Worm (Caenorhabditis elegans) whole organism, mixed stage, embryonic: ENCODE data around the gene C12D8.20.

Experiments
- M03D4.4 ChIP-seq: sonication (generic microtip); optimal IDR thresholded peaks from 2 replicates; lab custom pipeline; 2017; ENCODE audit warnings: mild to moderate bottlenecking, missing genetic modification characterization, missing compliant biosample characterization
- bed-3 ChIP-seq: fragments of 200-800 bp; sonication (Bioruptor generic); optimal IDR thresholded peaks from 3 replicates; lab custom pipeline; 2018; ENCODE audit warnings: mild to moderate bottlenecking, missing genetic modification characterization, moderate library complexity, missing compliant biosample characterization
- blmp-1 ChIP-seq: fragments of 150-350 bp; optimal IDR thresholded peaks from 2 replicates; lab custom pipeline; 2014; ENCODE audit warnings: missing biosample characterization, missing genetic modification characterization
- ceh-39 ChIP-seq: fragments of 150-350 bp; optimal IDR thresholded peaks from 2 replicates; lab custom pipeline; 2014; ENCODE audit warnings: missing biosample characterization, missing genetic modification characterization
- ceh-43 ChIP-seq: fragments of 200-800 bp; sonication (Bioruptor generic); optimal IDR thresholded peaks from 2 replicates; lab custom pipeline; 2018; ENCODE audit warnings: mild to moderate bottlenecking, missing genetic modification characterization, moderate library complexity, missing compliant biosample characterization
- ceh-83 ChIP-seq: fragments of 200-800 bp; sonication (Bioruptor generic); optimal IDR thresholded peaks from 2 replicates; lab custom pipeline; 2018; ENCODE audit warnings: mild to moderate bottlenecking, missing genetic modification characterization, missing compliant biosample characterization
- ces-1 ChIP-seq: fragments of 150-350 bp; optimal IDR thresholded peaks from 2 replicates; lab custom pipeline; 2014; ENCODE audit warnings: missing biosample characterization, missing genetic modification reagents, missing genetic modification characterization
- cnd-1 ChIP-seq: fragments of 200-800 bp; sonication (Bioruptor generic); optimal IDR thresholded peaks from 2 replicates; lab custom pipeline; 2018; ENCODE audit warnings: mild to moderate bottlenecking, missing genetic modification characterization, missing compliant biosample characterization
- drap-1 ChIP-seq: fragments of 200-800 bp; sonication (Bioruptor generic); optimal IDR thresholded peaks from 3 replicates; lab custom pipeline; 2018; ENCODE audit warnings: mild to moderate bottlenecking, missing genetic modification characterization, missing compliant biosample characterization
- elt-1 ChIP-seq: sonication (generic microtip); optimal IDR thresholded peaks from 2 replicates; lab custom pipeline; 2017; ENCODE audit warnings: missing genetic modification characterization, mild to moderate bottlenecking, missing compliant biosample characterization, antibody characterized with exemption, moderate library complexity, borderline replicate concordance; ENCODE audit not compliant: insufficient read depth
- elt-3 ChIP-seq: fragments of 150-350 bp; optimal IDR thresholded peaks from 2 replicates; lab custom pipeline; 2014; ENCODE audit warnings: missing biosample characterization, missing genetic modification characterization
- flh-1 ChIP-seq: fragments of 200-800 bp; sonication (Bioruptor generic); optimal IDR thresholded peaks from 2 replicates; lab custom pipeline; 2018; ENCODE audit warnings: mild to moderate bottlenecking, missing genetic modification characterization, moderate library complexity, missing compliant biosample characterization
- ham-2 ChIP-seq: fragments of 200-800 bp; sonication (Bioruptor generic); optimal IDR thresholded peaks from 2 replicates; lab custom pipeline; 2018; ENCODE audit warnings: mild to moderate bottlenecking, missing genetic modification characterization, missing compliant biosample characterization
- hlh-1 ChIP-seq: fragments of 150-350 bp; optimal IDR thresholded peaks from 2 replicates; lab custom pipeline; 2014; ENCODE audit warnings: missing biosample characterization, missing genetic modification reagents, missing genetic modification characterization
- lin-13 ChIP-seq: fragments of 150-350 bp; optimal IDR thresholded peaks from 2 replicates; lab custom pipeline; 2014; ENCODE audit warnings: missing biosample characterization, missing genetic modification characterization
- lin-32 ChIP-seq: fragments of 200-800 bp; sonication (Bioruptor generic); optimal IDR thresholded peaks from 2 replicates; lab custom pipeline; 2018; ENCODE audit warnings: mild to moderate bottlenecking, missing genetic modification characterization, missing compliant biosample characterization
- lsy-2 ChIP-seq: fragments of 150-350 bp; optimal IDR thresholded peaks from 2 replicates; lab custom pipeline; 2014; ENCODE audit warnings: missing biosample characterization, missing genetic modification characterization
- mab-5 ChIP-seq: fragments of 150-350 bp; optimal IDR thresholded peaks from 2 replicates; lab custom pipeline; 2014; ENCODE audit warnings: missing biosample characterization, missing genetic modification characterization
- mep-1 ChIP-seq: fragments of 150-350 bp; optimal IDR thresholded peaks from 2 replicates; lab custom pipeline; 2017; ENCODE audit warnings: missing biosample characterization, missing genetic modification reagents, missing genetic modification characterization, inconsistent platforms
- nhr-12 ChIP-seq: fragments of 150-350 bp; optimal IDR thresholded peaks from 2 replicates; lab custom pipeline; 2014; ENCODE audit warnings: missing biosample characterization, missing genetic modification characterization
- nhr-2 ChIP-seq: fragments of 150-350 bp; optimal IDR thresholded peaks from 2 replicates; lab custom pipeline; 2014; ENCODE audit warnings: missing biosample characterization, missing genetic modification characterization
- nhr-237 ChIP-seq: fragments of 150-350 bp; optimal IDR thresholded peaks from 2 replicates; lab custom pipeline; 2014; ENCODE audit warnings: missing biosample characterization, missing genetic modification characterization
- nhr-28 ChIP-seq: fragments of 150-350 bp; optimal IDR thresholded peaks from 2 replicates; lab custom pipeline; 2014; ENCODE audit warnings: missing biosample characterization, missing genetic modification characterization
- nhr-76 ChIP-seq: sonication (generic microtip); optimal IDR thresholded peaks from 2 replicates; lab custom pipeline; 2017; ENCODE audit warnings: missing biosample characterization, missing genetic modification characterization
- pha-4 ChIP-seq: fragments of 150-350 bp; optimal IDR thresholded peaks from 2 replicates; lab custom pipeline; 2018; ENCODE audit warnings: missing biosample characterization, missing genetic modification reagents, missing genetic modification characterization
- sem-2 ChIP-seq: fragments of 200-800 bp; sonication (Bioruptor generic); optimal IDR thresholded peaks from 2 replicates; lab custom pipeline; 2018; ENCODE audit warnings: mild to moderate bottlenecking, missing genetic modification characterization, missing compliant biosample characterization
- snpc-4 ChIP-seq: fragments of 150-350 bp; optimal IDR thresholded peaks from 2 replicates; lab custom pipeline; 2014; ENCODE audit warnings: missing biosample characterization, missing genetic modification characterization
- sptf-1 ChIP-seq: sonication (generic microtip); optimal IDR thresholded peaks from 2 replicates; lab custom pipeline; 2017; ENCODE audit warnings: mild to moderate bottlenecking, missing genetic modification characterization, moderate library complexity, missing compliant biosample characterization
- tbx-8 ChIP-seq: fragments of 200-800 bp; sonication (Bioruptor generic); optimal IDR thresholded peaks from 2 replicates; lab custom pipeline; 2018; ENCODE audit warnings: mild to moderate bottlenecking, missing genetic modification characterization, moderate library complexity, missing compliant biosample characterization
- unc-120 ChIP-seq: sonication (generic microtip); optimal IDR thresholded peaks from 2 replicates; lab custom pipeline; 2017; ENCODE audit warnings: missing genetic modification characterization, missing compliant biosample characterization; ENCODE audit not compliant: poor library complexity, severe bottlenecking
- unc-39 ChIP-seq: fragments of 150-350 bp; optimal IDR thresholded peaks from 2 replicates; lab custom pipeline; 2014; ENCODE audit warnings: missing biosample characterization, missing genetic modification characterization
- unc-62 ChIP-seq: fragments of 150-350 bp; optimal IDR thresholded peaks from 2 replicates; lab custom pipeline; 2014; ENCODE audit warnings: missing biosample characterization, missing genetic modification reagents, missing genetic modification characterization
- zip-8 ChIP-seq: fragments of 150-350 bp; optimal IDR thresholded peaks from 2 replicates; lab custom pipeline; 2014; ENCODE audit warnings: missing biosample characterization, missing genetic modification characterization
- ztf-11 ChIP-seq: fragments of 150-350 bp; optimal IDR thresholded peaks from 2 replicates; lab custom pipeline; 2014; ENCODE audit warnings: missing biosample characterization, missing genetic modification characterization

The C12D8.20 gene

ce11 chrV:10190081-10190556 lies 32.0 kb upstream of the C12D8.20 start, which contains the start of gene ZK856.5:
Gene ZK856.5 (minus strand): TSS chrV:10190131.
- TF ChIP-seq bed-3 (GFP tag; lab: Kevin White, UChicago) (no peak), lin-32 (no peak), elt-3 (no peak), cnd-1 (no peak), elt-1 (tag; lab: Kevin White, UChicago) (no peak), ceh-43 (GFP tag; lab: Kevin White, UChicago) (no peak), tbx-8 (no peak), zip-8 (tag; lab: Kevin White, UChicago) (no peak), nhr-237 (tag; lab: Kevin White, UChicago) (no peak), mep-1 (tag; lab: Kevin White, UChicago) (no peak), lin-13 (tag; lab: Kevin White, UChicago) (no peak), nhr-76 (no peak), nhr-28 (tag; lab: Kevin White, UChicago) (no peak), ham-2 (no peak), unc-120 (tag; lab: Kevin White, UChicago) (no peak), unc-39 (tag; lab: Kevin White, UChicago) (no peak), nhr-2 (no peak), hlh-1 (tag; lab: Kevin White, UChicago) (no peak), pha-4 (tag; lab: Kevin White, UChicago) (no peak)

DNA sequence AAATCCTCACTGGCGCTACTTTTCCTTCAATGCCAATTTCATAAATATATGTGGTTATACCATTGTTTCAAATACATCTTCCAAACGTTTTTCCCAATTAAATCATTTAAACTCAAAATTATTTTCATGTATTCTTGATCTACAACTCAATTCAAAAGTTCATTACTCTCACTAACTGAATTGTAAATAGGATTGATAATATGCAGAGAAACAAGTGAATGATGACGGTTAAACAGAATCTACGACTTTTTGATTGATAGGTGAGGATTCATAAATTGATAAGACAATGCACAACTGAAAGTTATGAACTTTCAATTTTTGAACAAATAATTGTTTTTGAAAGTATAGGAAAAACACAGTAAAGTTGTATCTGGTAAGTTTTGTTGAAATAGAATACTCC lies 30.9 kb upstream of the C12D8.20 start:
- TF ChIP-seq tbx-8 = no peak
- TF ChIP-seq sem-2 = no peak
- no peak for TF ChIP-seq mab-5 (tag; lab: Kevin White, UChicago)
- TF ChIP-seq hlh-1 (tag; lab: Kevin White, UChicago) = no peak
- TF ChIP-seq nhr-12 (tag; lab: Kevin White, UChicago) = no peak
- TF ChIP-seq nhr-237 (tag; lab: Kevin White, UChicago) = no peak
- TF ChIP-seq, all 35 proteins: peak for 0

DNA sequence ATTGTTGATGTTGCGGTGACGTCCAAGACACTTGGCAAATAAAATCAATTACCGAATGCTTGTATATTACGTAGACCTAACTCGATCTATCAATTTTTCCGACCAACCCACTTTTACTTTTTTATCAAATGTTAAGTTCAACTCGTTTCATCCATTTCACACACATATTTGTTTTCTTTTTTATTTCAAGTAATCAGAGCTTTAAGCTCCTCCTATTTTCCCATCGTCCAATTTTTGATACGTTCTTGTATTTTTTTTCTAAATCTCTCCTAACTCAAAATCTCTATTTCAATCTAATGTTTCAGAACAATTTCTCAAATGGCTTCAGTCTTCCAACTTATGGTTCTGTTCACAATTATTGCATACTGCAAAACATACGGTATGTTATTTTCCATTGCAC lies 23.7 kb upstream of the C12D8.20 start, which contains the start of gene ZK856.6:
Gene ZK856.6 (plus strand): TSS at position 301 of the 400 bp plus-strand sequence.
- TF ChIP-seq tbx-8 (no peak), lsy-2 (tag; lab: Kevin White, UChicago) (no peak), lin-13 (tag; lab: Kevin White, UChicago) (no peak), elt-3 (no peak)
- TF ChIP-seq, all 35 proteins: peak for 0

- TF ChIP-seq nhr-2 (no peak), nhr-12 (tag; lab: Kevin White, UChicago) (no peak), blmp-1 (tag; lab: Kevin White, UChicago) (no peak), nhr-28 (tag; lab: Kevin White, UChicago) (no peak), drap-1 (no peak), ces-1 (GFP tag; lab: Kevin White, UChicago) (no peak), nhr-237 (tag; lab: Kevin White, UChicago) (no peak)
- TF ChIP-seq, all 35 proteins: peak for 0
Measured at ce11 chrV:10201913-10202312, 20.2 kb upstream of the C12D8.20 start, which contains the start of gene ZK856.7. Gene ZK856.7 (plus strand): TSS chrV:10202098.

DNA sequence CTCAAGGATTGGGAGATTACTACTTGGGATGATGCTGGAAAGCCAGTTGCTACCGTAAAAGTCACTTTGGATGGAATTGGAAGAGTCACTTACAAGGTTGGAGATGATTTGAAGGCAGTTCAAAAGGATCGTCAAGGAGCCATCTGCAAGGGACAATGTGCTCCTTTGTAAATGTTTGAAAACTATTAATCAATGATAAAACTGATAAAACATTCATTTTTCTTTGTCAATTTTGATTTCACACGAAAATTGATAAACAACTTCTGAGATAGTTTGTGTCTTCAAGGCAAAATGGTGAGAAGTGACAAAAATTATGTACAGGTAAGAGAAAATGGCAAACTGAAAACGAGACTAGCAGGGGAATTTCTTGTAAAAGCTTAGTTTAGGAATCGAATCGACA lies 19.8 kb upstream of the C12D8.20 start:
- TF ChIP-seq nhr-12 (tag; lab: Kevin White, UChicago) (no peak), ztf-11 (tag; lab: Kevin White, UChicago) (no peak), ceh-83 (no peak), mep-1 (tag; lab: Kevin White, UChicago) (no peak), nhr-237 (tag; lab: Kevin White, UChicago) (no peak), ceh-39 (tag; lab: Kevin White, UChicago) (no peak)

ce11 chrV:10203435-10204009 lies 18.6 kb upstream of the C12D8.20 start, which contains the start of gene chpf-1:
Gene chpf-1 (minus strand): TSS chrV:10203485.
- no peak for TF ChIP-seq tbx-8
- no peak for TF ChIP-seq nhr-12 (tag; lab: Kevin White, UChicago)
- TF ChIP-seq unc-39 (tag; lab: Kevin White, UChicago) = no peak
- no peak for TF ChIP-seq snpc-4
- TF ChIP-seq nhr-2 = no peak
- no peak for TF ChIP-seq pha-4 (tag; lab: Kevin White, UChicago)
- TF ChIP-seq lsy-2 (tag; lab: Kevin White, UChicago) = no peak
- TF ChIP-seq unc-62 (GFP tag; lab: Kevin White, UChicago) = no peak
- TF ChIP-seq lin-13 (tag; lab: Kevin White, UChicago) = no peak
- no peak for TF ChIP-seq ceh-43 (GFP tag; lab: Kevin White, UChicago)
- no peak for TF ChIP-seq M03D4.4 (tag; lab: Kevin White, UChicago)
- TF ChIP-seq ceh-83 = no peak
- no peak for TF ChIP-seq mep-1 (tag; lab: Kevin White, UChicago)
- TF ChIP-seq mab-5 (tag; lab: Kevin White, UChicago) = no peak
- TF ChIP-seq nhr-28 (tag; lab: Kevin White, UChicago) = no peak
- no peak for TF ChIP-seq sptf-1 (tag; lab: Kevin White, UChicago)
- no peak for TF ChIP-seq ceh-39 (tag; lab: Kevin White, UChicago)
- no peak for TF ChIP-seq flh-1 (GFP tag; lab: Kevin White, UChicago)
- no peak for TF ChIP-seq ham-2
